Worm (Caenorhabditis elegans) whole organism, mixed stage, embryonic: ENCODE measurements around the gene nhr-52.

ENCODE experiments used
- M03D4.4 ChIP-seq: sonication (generic microtip); optimal IDR thresholded peaks from 2 replicates; lab custom pipeline; 2017; ENCODE audit warnings: mild to moderate bottlenecking, missing genetic modification characterization, missing compliant biosample characterization
- blmp-1 ChIP-seq: fragments of 150-350 bp; optimal IDR thresholded peaks from 2 replicates; lab custom pipeline; 2014; ENCODE audit warnings: missing biosample characterization, missing genetic modification characterization
- ceh-39 ChIP-seq: fragments of 150-350 bp; optimal IDR thresholded peaks from 2 replicates; lab custom pipeline; 2014; ENCODE audit warnings: missing biosample characterization, missing genetic modification characterization
- ceh-43 ChIP-seq: fragments of 200-800 bp; sonication (Bioruptor generic); optimal IDR thresholded peaks from 2 replicates; lab custom pipeline; 2018; ENCODE audit warnings: mild to moderate bottlenecking, missing genetic modification characterization, moderate library complexity, missing compliant biosample characterization
- ces-1 ChIP-seq: fragments of 150-350 bp; optimal IDR thresholded peaks from 2 replicates; lab custom pipeline; 2014; ENCODE audit warnings: missing biosample characterization, missing genetic modification reagents, missing genetic modification characterization
- cnd-1 ChIP-seq: fragments of 200-800 bp; sonication (Bioruptor generic); optimal IDR thresholded peaks from 2 replicates; lab custom pipeline; 2018; ENCODE audit warnings: mild to moderate bottlenecking, missing genetic modification characterization, missing compliant biosample characterization
- elt-1 ChIP-seq: sonication (generic microtip); optimal IDR thresholded peaks from 2 replicates; lab custom pipeline; 2017; ENCODE audit warnings: missing genetic modification characterization, mild to moderate bottlenecking, missing compliant biosample characterization, antibody characterized with exemption, moderate library complexity, borderline replicate concordance; ENCODE audit not compliant: insufficient read depth
- elt-3 ChIP-seq: fragments of 150-350 bp; optimal IDR thresholded peaks from 2 replicates; lab custom pipeline; 2014; ENCODE audit warnings: missing biosample characterization, missing genetic modification characterization
- ham-2 ChIP-seq: fragments of 200-800 bp; sonication (Bioruptor generic); optimal IDR thresholded peaks from 2 replicates; lab custom pipeline; 2018; ENCODE audit warnings: mild to moderate bottlenecking, missing genetic modification characterization, missing compliant biosample characterization
- hlh-1 ChIP-seq: fragments of 150-350 bp; optimal IDR thresholded peaks from 2 replicates; lab custom pipeline; 2014; ENCODE audit warnings: missing biosample characterization, missing genetic modification reagents, missing genetic modification characterization
- lin-13 ChIP-seq: fragments of 150-350 bp; optimal IDR thresholded peaks from 2 replicates; lab custom pipeline; 2014; ENCODE audit warnings: missing biosample characterization, missing genetic modification characterization
- lin-32 ChIP-seq: fragments of 200-800 bp; sonication (Bioruptor generic); optimal IDR thresholded peaks from 2 replicates; lab custom pipeline; 2018; ENCODE audit warnings: mild to moderate bottlenecking, missing genetic modification characterization, missing compliant biosample characterization
- lsy-2 ChIP-seq: fragments of 150-350 bp; optimal IDR thresholded peaks from 2 replicates; lab custom pipeline; 2014; ENCODE audit warnings: missing biosample characterization, missing genetic modification characterization
- mep-1 ChIP-seq: fragments of 150-350 bp; optimal IDR thresholded peaks from 2 replicates; lab custom pipeline; 2017; ENCODE audit warnings: missing biosample characterization, missing genetic modification reagents, missing genetic modification characterization, inconsistent platforms
- nhr-2 ChIP-seq: fragments of 150-350 bp; optimal IDR thresholded peaks from 2 replicates; lab custom pipeline; 2014; ENCODE audit warnings: missing biosample characterization, missing genetic modification characterization
- nhr-237 ChIP-seq: fragments of 150-350 bp; optimal IDR thresholded peaks from 2 replicates; lab custom pipeline; 2014; ENCODE audit warnings: missing biosample characterization, missing genetic modification characterization
- nhr-28 ChIP-seq: fragments of 150-350 bp; optimal IDR thresholded peaks from 2 replicates; lab custom pipeline; 2014; ENCODE audit warnings: missing biosample characterization, missing genetic modification characterization
- pha-4 ChIP-seq: fragments of 150-350 bp; optimal IDR thresholded peaks from 2 replicates; lab custom pipeline; 2018; ENCODE audit warnings: missing biosample characterization, missing genetic modification reagents, missing genetic modification characterization
- sem-2 ChIP-seq: fragments of 200-800 bp; sonication (Bioruptor generic); optimal IDR thresholded peaks from 2 replicates; lab custom pipeline; 2018; ENCODE audit warnings: mild to moderate bottlenecking, missing genetic modification characterization, missing compliant biosample characterization
- snpc-4 ChIP-seq: fragments of 150-350 bp; optimal IDR thresholded peaks from 2 replicates; lab custom pipeline; 2014; ENCODE audit warnings: missing biosample characterization, missing genetic modification characterization
- sptf-1 ChIP-seq: sonication (generic microtip); optimal IDR thresholded peaks from 2 replicates; lab custom pipeline; 2017; ENCODE audit warnings: mild to moderate bottlenecking, missing genetic modification characterization, moderate library complexity, missing compliant biosample characterization
- unc-120 ChIP-seq: sonication (generic microtip); optimal IDR thresholded peaks from 2 replicates; lab custom pipeline; 2017; ENCODE audit warnings: missing genetic modification characterization, missing compliant biosample characterization; ENCODE audit not compliant: poor library complexity, severe bottlenecking
- unc-39 ChIP-seq: fragments of 150-350 bp; optimal IDR thresholded peaks from 2 replicates; lab custom pipeline; 2014; ENCODE audit warnings: missing biosample characterization, missing genetic modification characterization
- unc-62 ChIP-seq: fragments of 150-350 bp; optimal IDR thresholded peaks from 2 replicates; lab custom pipeline; 2014; ENCODE audit warnings: missing biosample characterization, missing genetic modification reagents, missing genetic modification characterization

Gene nhr-52

ce11 chrV:15652147-15652546 lies 25.2 kb upstream of the nhr-52 start:
- TF ChIP-seq nhr-28: no peak
- no peak for TF ChIP-seq lin-32 (GFP tag; lab: Kevin White, UChicago)

ce11 chrV:15654124-15654523 lies 23.2 kb upstream of the nhr-52 start, which contains the start of gene F53E4.2:
Gene F53E4.2 (plus strand): TSS chrV:15654424.
- TF ChIP-seq pha-4 (tag; lab: Kevin White, UChicago) (no peak), nhr-237 (tag; lab: Kevin White, UChicago) (no peak), ham-2 (GFP tag; lab: Kevin White, UChicago) (no peak), snpc-4 (no peak), nhr-2 (no peak), nhr-28 (no peak), sptf-1 (tag; lab: Kevin White, UChicago) (no peak), blmp-1 (tag; lab: Kevin White, UChicago) (no peak), lin-32 (GFP tag; lab: Kevin White, UChicago) (no peak), cnd-1 (no peak), M03D4.4 (tag; lab: Kevin White, UChicago) (no peak), unc-39 (tag; lab: Kevin White, UChicago) (no peak), ceh-39 (tag; lab: Kevin White, UChicago) (no peak), lsy-2 (tag; lab: Kevin White, UChicago) (no peak), elt-3 (tag; lab: Kevin White, UChicago) (no peak), ces-1 (GFP tag; lab: Kevin White, UChicago) (no peak), lin-13 (tag; lab: Kevin White, UChicago) (no peak)

- peak; percentile 91 for TF ChIP-seq hlh-1 (tag; lab: Kevin White, UChicago)
- no peak for TF ChIP-seq pha-4 (tag; lab: Kevin White, UChicago)
Measured at ce11 chrV:15658262-15659060, 18.9 kb upstream of the nhr-52 start.

ce11 chrV:15661003-15661402 lies 16.3 kb upstream of the nhr-52 start:
- TF ChIP-seq ceh-39 (tag; lab: Kevin White, UChicago): no peak
- TF ChIP-seq ceh-43 (GFP tag; lab: Kevin White, UChicago): no peak
- TF ChIP-seq mep-1 (tag; lab: Kevin White, UChicago): no peak
- no peak for TF ChIP-seq sem-2 (GFP tag; lab: Kevin White, UChicago)
- peak; percentile 43 for TF ChIP-seq ham-2 (GFP tag; lab: Kevin White, UChicago)
- TF ChIP-seq elt-1: peak; percentile 94

- no peak for TF ChIP-seq unc-62 (GFP tag; lab: Kevin White, UChicago)
- no peak for TF ChIP-seq sptf-1 (tag; lab: Kevin White, UChicago)
- TF ChIP-seq unc-39 (tag; lab: Kevin White, UChicago): no peak
- TF ChIP-seq nhr-2: no peak
- TF ChIP-seq cnd-1: no peak
- TF ChIP-seq ceh-43 (GFP tag; lab: Kevin White, UChicago): no peak
Measured at ce11 chrV:15661580-15661979, 15.7 kb upstream of the nhr-52 start.

ce11 chrV:15664053-15664661 lies 13.2 kb upstream of the nhr-52 start:
- TF ChIP-seq elt-1: peak; percentile 68
- TF ChIP-seq mep-1 (tag; lab: Kevin White, UChicago): no peak
- no peak for TF ChIP-seq cnd-1
- TF ChIP-seq ceh-43 (GFP tag; lab: Kevin White, UChicago): no peak
- TF ChIP-seq unc-62 (GFP tag; lab: Kevin White, UChicago): peak; percentile 68
- no peak for TF ChIP-seq unc-120 (tag; lab: Kevin White, UChicago)
- TF ChIP-seq nhr-28: no peak
- peak; percentile 9 for TF ChIP-seq hlh-1 (tag; lab: Kevin White, UChicago)
- TF ChIP-seq, all 35 proteins: peak for 3

ce11 chrV:15666718-15667117 lies 10.6 kb upstream of the nhr-52 start:
- TF ChIP-seq sptf-1 (tag; lab: Kevin White, UChicago) (no peak), sem-2 (GFP tag; lab: Kevin White, UChicago) (no peak)
